Worm (Caenorhabditis elegans) whole organism, L3 larva: ENCODE measurements around the gene str-135.

Experiments
- R02D3.7 ChIP-seq: fragments of 150-350 bp; optimal IDR thresholded peaks from 2 replicates; lab custom pipeline; 2014; ENCODE audit warnings: missing biosample characterization, missing genetic modification characterization
- ZK546.5 ChIP-seq: sonication (generic microtip); optimal IDR thresholded peaks from 2 replicates; lab custom pipeline; 2017; ENCODE audit warnings: missing biosample characterization, missing genetic modification characterization
- aly-2 ChIP-seq: fragments of 150-350 bp; optimal IDR thresholded peaks from 2 replicates; lab custom pipeline; 2014; ENCODE audit warnings: missing biosample characterization, missing genetic modification characterization
- ceh-16 ChIP-seq: sonication (generic microtip); optimal IDR thresholded peaks from 2 replicates; lab custom pipeline; 2017; ENCODE audit warnings: missing biosample characterization, missing genetic modification characterization
- ceh-28 ChIP-seq: fragments of 150-350 bp; optimal IDR thresholded peaks from 2 replicates; lab custom pipeline; 2014; ENCODE audit warnings: missing biosample characterization, missing genetic modification reagents, missing genetic modification characterization
- ceh-82 ChIP-seq: fragments of 150-350 bp; optimal IDR thresholded peaks from 2 replicates; lab custom pipeline; 2014; ENCODE audit warnings: missing biosample characterization, missing genetic modification characterization
- ceh-9 ChIP-seq: sonication (generic microtip); optimal IDR thresholded peaks from 2 replicates; lab custom pipeline; 2018; ENCODE audit warnings: missing biosample characterization, missing genetic modification characterization
- daf-12 ChIP-seq: fragments of 150-350 bp; optimal IDR thresholded peaks from 2 replicates; lab custom pipeline; 2014; ENCODE audit warnings: missing biosample characterization, missing genetic modification reagents, missing genetic modification characterization
- egl-27 ChIP-seq: sonication (generic microtip); optimal IDR thresholded peaks from 4 replicates; lab custom pipeline; 2017; ENCODE audit warnings: missing biosample characterization, missing genetic modification reagents, missing genetic modification characterization
- egl-5 ChIP-seq: fragments of 150-350 bp; optimal IDR thresholded peaks from 2 replicates; lab custom pipeline; 2017; ENCODE audit warnings: missing biosample characterization, missing genetic modification reagents, missing genetic modification characterization, inconsistent platforms
- elt-1 ChIP-seq: fragments of 150-350 bp; optimal IDR thresholded peaks from 2 replicates; lab custom pipeline; 2014; ENCODE audit warnings: missing biosample characterization, missing genetic modification characterization
- elt-2 ChIP-seq: sonication (generic microtip); optimal IDR thresholded peaks from 2 replicates; lab custom pipeline; 2016; ENCODE audit warnings: missing genetic modification reagents, mild to moderate bottlenecking, missing genetic modification characterization, missing compliant biosample characterization
- elt-3 ChIP-seq, 3 experiments: fragments of 150-350 bp in 1 of 3; sonication (generic microtip) in 2 of 3; optimal IDR thresholded peaks; 2 replicates in 2 of 3; 4 replicates in 1 of 3; lab custom pipeline; 2014 to 2017; ENCODE audit warnings: missing biosample characterization in 3 of 3, missing genetic modification characterization in 3 of 3
- eor-1 ChIP-seq, 2 experiments: fragments of 150-350 bp; optimal IDR thresholded peaks; 2 replicates each; lab custom pipeline; 2014 to 2018; ENCODE audit warnings: missing biosample characterization in 2 of 2, missing genetic modification characterization in 2 of 2
- fkh-10 ChIP-seq: sonication (generic microtip); optimal IDR thresholded peaks from 2 replicates; lab custom pipeline; 2017; ENCODE audit warnings: missing biosample characterization, missing genetic modification reagents, missing genetic modification characterization
- fkh-2 ChIP-seq: fragments of 150-350 bp; optimal IDR thresholded peaks from 2 replicates; lab custom pipeline; 2014; ENCODE audit warnings: missing biosample characterization, missing genetic modification reagents, missing genetic modification characterization
- fos-1 ChIP-seq: fragments of 150-350 bp; optimal IDR thresholded peaks from 2 replicates; lab custom pipeline; 2014; ENCODE audit warnings: missing biosample characterization, missing genetic modification characterization
- hmg-11 ChIP-seq: sonication (generic microtip); optimal IDR thresholded peaks from 2 replicates; lab custom pipeline; 2016; ENCODE audit warnings: missing genetic modification characterization, missing compliant biosample characterization
- jun-1 ChIP-seq: fragments of 150-350 bp; optimal IDR thresholded peaks from 2 replicates; lab custom pipeline; 2014; ENCODE audit warnings: missing biosample characterization, missing genetic modification reagents, missing genetic modification characterization
- lin-15B ChIP-seq: fragments of 150-350 bp; optimal IDR thresholded peaks from 2 replicates; lab custom pipeline; 2014; ENCODE audit warnings: missing biosample characterization, missing genetic modification characterization
- lin-39 ChIP-seq: fragments of 150-350 bp; optimal IDR thresholded peaks from 2 replicates; lab custom pipeline; 2018; ENCODE audit warnings: missing biosample characterization, missing genetic modification reagents, missing genetic modification characterization
- lsy-12 ChIP-seq: sonication (generic microtip); optimal IDR thresholded peaks from 2 replicates; lab custom pipeline; 2016; ENCODE audit warnings: mild to moderate bottlenecking, missing genetic modification characterization, missing compliant biosample characterization
- mdl-1 ChIP-seq: fragments of 150-350 bp; optimal IDR thresholded peaks from 2 replicates; lab custom pipeline; 2014; ENCODE audit warnings: missing biosample characterization, missing genetic modification characterization
- mml-1 ChIP-seq: fragments of 150-350 bp; sonication (generic microtip); optimal IDR thresholded peaks from 3 replicates; lab custom pipeline; 2014; ENCODE audit warnings: missing biosample characterization, missing genetic modification characterization
- nfya-1 ChIP-seq: sonication (generic microtip); optimal IDR thresholded peaks from 2 replicates; lab custom pipeline; 2017; ENCODE audit warnings: missing genetic modification characterization, mild to moderate bottlenecking, missing compliant biosample characterization, antibody characterized with exemption, moderate library complexity; ENCODE audit not compliant: insufficient read depth
- nhr-12 ChIP-seq: fragments of 150-350 bp; optimal IDR thresholded peaks from 2 replicates; lab custom pipeline; 2014; ENCODE audit warnings: missing biosample characterization, missing genetic modification characterization
- nhr-23 ChIP-seq: fragments of 150-350 bp; optimal IDR thresholded peaks from 2 replicates; lab custom pipeline; 2014; ENCODE audit warnings: missing biosample characterization, missing genetic modification reagents, missing genetic modification characterization
- nhr-237 ChIP-seq: fragments of 150-350 bp; optimal IDR thresholded peaks from 2 replicates; lab custom pipeline; 2014; ENCODE audit warnings: missing biosample characterization, missing genetic modification characterization
- nhr-25 ChIP-seq: sonication (generic microtip); optimal IDR thresholded peaks from 2 replicates; lab custom pipeline; 2017; ENCODE audit warnings: missing biosample characterization, missing genetic modification characterization
- nhr-28 ChIP-seq: fragments of 150-350 bp; optimal IDR thresholded peaks from 2 replicates; lab custom pipeline; 2014; ENCODE audit warnings: missing biosample characterization, missing genetic modification characterization
- nhr-43 ChIP-seq: sonication (generic microtip); optimal IDR thresholded peaks from 2 replicates; lab custom pipeline; 2016; ENCODE audit warnings: mild to moderate bottlenecking, missing genetic modification characterization, missing compliant biosample characterization; ENCODE audit not compliant: poor library complexity, severe bottlenecking
- nhr-67 ChIP-seq: fragments of 150-350 bp; optimal IDR thresholded peaks from 2 replicates; lab custom pipeline; 2014; ENCODE audit warnings: missing biosample characterization, missing genetic modification characterization
- nhr-76 ChIP-seq: fragments of 150-350 bp; sonication (generic microtip); optimal IDR thresholded peaks from 5 replicates; lab custom pipeline; 2014; ENCODE audit warnings: missing biosample characterization, missing genetic modification characterization
- nhr-77 ChIP-seq: fragments of 150-350 bp; optimal IDR thresholded peaks from 2 replicates; lab custom pipeline; 2014; ENCODE audit warnings: missing biosample characterization, missing genetic modification characterization
- pha-4 ChIP-seq: fragments of 150-350 bp; optimal IDR thresholded peaks from 2 replicates; lab custom pipeline; 2014; ENCODE audit warnings: missing biosample characterization, missing genetic modification reagents, missing genetic modification characterization
- pqm-1 ChIP-seq: fragments of 150-350 bp; optimal IDR thresholded peaks from 2 replicates; lab custom pipeline; 2017; ENCODE audit warnings: missing biosample characterization, missing genetic modification characterization, inconsistent platforms
- skn-1 ChIP-seq: fragments of 150-350 bp; optimal IDR thresholded peaks from 2 replicates; lab custom pipeline; 2014; ENCODE audit warnings: missing biosample characterization, missing genetic modification characterization
- snpc-4 ChIP-seq: fragments of 150-350 bp; optimal IDR thresholded peaks from 2 replicates; lab custom pipeline; 2014; ENCODE audit warnings: missing biosample characterization, missing genetic modification characterization
- tbx-2 ChIP-seq: sonication (generic microtip); optimal IDR thresholded peaks from 2 replicates; lab custom pipeline; 2016; ENCODE audit warnings: mild to moderate bottlenecking, missing genetic modification characterization, missing compliant biosample characterization
- unc-39 ChIP-seq: sonication (generic microtip); optimal IDR thresholded peaks from 4 replicates; lab custom pipeline; 2017; ENCODE audit warnings: missing biosample characterization, missing genetic modification characterization
- unc-62 ChIP-seq: fragments of 150-350 bp; sonication (generic microtip); optimal IDR thresholded peaks from 4 replicates; lab custom pipeline; 2014; ENCODE audit warnings: missing biosample characterization, missing genetic modification reagents, missing genetic modification characterization
- zag-1 ChIP-seq: fragments of 150-350 bp; optimal IDR thresholded peaks from 2 replicates; lab custom pipeline; 2014; ENCODE audit warnings: missing biosample characterization, missing genetic modification characterization
- ztf-11 ChIP-seq: fragments of 150-350 bp; optimal IDR thresholded peaks from 2 replicates; lab custom pipeline; 2014; ENCODE audit warnings: missing biosample characterization, missing genetic modification characterization
- ztf-4 ChIP-seq: fragments of 150-350 bp; optimal IDR thresholded peaks from 2 replicates; lab custom pipeline; 2014; ENCODE audit warnings: missing biosample characterization, missing genetic modification characterization

str-135 gene

ce11 chrV:8235331-8235730 is 45.3 kb downstream of the str-135 start:
- TF ChIP-seq jun-1 (tag; lab: Kevin White, UChicago) = no peak
- no peak for TF ChIP-seq R02D3.7 (tag; lab: Kevin White, UChicago)
- TF ChIP-seq fos-1 = no peak
- no peak for TF ChIP-seq unc-62 (GFP tag; lab: Kevin White, UChicago)
- no peak for TF ChIP-seq eor-1 (tag; optimal IDR thresholded peaks at IDR 0.05; lab: Kevin White, UChicago)
- TF ChIP-seq lin-39 (tag; lab: Kevin White, UChicago) = peak; percentile 2
- peak; percentile 20 for TF ChIP-seq elt-2 (tag; lab: Kevin White, UChicago)
- TF ChIP-seq ztf-11 (tag; lab: Kevin White, UChicago) = no peak
- no peak for TF ChIP-seq unc-39 (tag; lab: Kevin White, UChicago)
- TF ChIP-seq pqm-1 (tag; lab: Kevin White, UChicago) = peak; percentile 40
- no peak for TF ChIP-seq ceh-28
- TF ChIP-seq lsy-12 = peak; percentile 41
- no peak for TF ChIP-seq egl-5
- no peak for TF ChIP-seq nhr-12 (tag; lab: Kevin White, UChicago)
- no peak for TF ChIP-seq nhr-28 (tag; lab: Kevin White, UChicago)
- TF ChIP-seq nhr-77 (tag; lab: Kevin White, UChicago) = no peak
- no peak for TF ChIP-seq zag-1
- no peak for TF ChIP-seq ceh-16
- TF ChIP-seq nhr-25 = peak; percentile 53
- no peak for TF ChIP-seq nhr-237 (tag; lab: Kevin White, UChicago)
- no peak for TF ChIP-seq ztf-4
- no peak for TF ChIP-seq mml-1 (tag; lab: Kevin White, UChicago)
- no peak for TF ChIP-seq elt-3 (tag; optimal IDR thresholded peaks at IDR 0.05; lab: Kevin White, UChicago)
- TF ChIP-seq daf-12 (tag; lab: Kevin White, UChicago) = no peak
- TF ChIP-seq fkh-2 = no peak
- TF ChIP-seq fkh-10 (GFP tag; lab: Kevin White, UChicago) = no peak
- no peak for TF ChIP-seq elt-1
- TF ChIP-seq lin-15B (tag; lab: Kevin White, UChicago) = no peak
- peak; percentile 36 for TF ChIP-seq nfya-1 (tag; lab: Kevin White, UChicago)
- no peak for TF ChIP-seq skn-1
- TF ChIP-seq egl-27 = no peak
- no peak for TF ChIP-seq aly-2 (tag; lab: Kevin White, UChicago)
- TF ChIP-seq nhr-67 (tag; lab: Kevin White, UChicago) = no peak
- no peak for TF ChIP-seq nhr-76 (tag; lab: Kevin White, UChicago)
- TF ChIP-seq ceh-9 (tag; lab: Kevin White, UChicago) = no peak
- no peak for TF ChIP-seq pha-4
- TF ChIP-seq nhr-23 (tag; lab: Kevin White, UChicago) = peak; percentile 39
- no peak for TF ChIP-seq hmg-11
- TF ChIP-seq snpc-4 (tag; lab: Kevin White, UChicago) = peak; percentile 29
- TF ChIP-seq tbx-2 = no peak
- TF ChIP-seq, all 47 proteins: peak for 8

- TF ChIP-seq nhr-43 (tag; lab: Kevin White, UChicago) (no peak), ZK546.5 (no peak), egl-27 (no peak), unc-62 (GFP tag; lab: Kevin White, UChicago) (no peak), nhr-25 (no peak), mdl-1 (tag; lab: Kevin White, UChicago) (no peak), elt-2 (tag; lab: Kevin White, UChicago) (peak; percentile 1), nhr-237 (tag; lab: Kevin White, UChicago) (no peak), nhr-76 (tag; lab: Kevin White, UChicago) (no peak), eor-1 (tag; optimal IDR thresholded peaks at IDR 0.05; lab: Kevin White, UChicago) (no peak), snpc-4 (tag; lab: Kevin White, UChicago) (peak; percentile 62), elt-3 (tag; optimal IDR thresholded peaks at IDR 0.05; lab: Kevin White, UChicago) (no peak), ceh-82 (tag; lab: Kevin White, UChicago) (no peak), lin-15B (tag; lab: Kevin White, UChicago) (no peak), skn-1 (no peak), zag-1 (no peak), nfya-1 (tag; lab: Kevin White, UChicago) (peak; percentile 25), tbx-2 (no peak)
Observed at ce11 chrV:8230056-8230455, 50.6 kb downstream of the str-135 start.
